Fruit fly (Drosophila melanogaster) whole organism, prepupa: ENCODE measurements around the gene LSm-4.

Experiments used
- CG11762 ChIP-seq: fragments of 200-800 bp; sonication (Bioruptor generic); optimal IDR thresholded peaks from 3 replicates; lab custom pipeline; 2016; ENCODE audit warnings: missing biosample characterization, missing genetic modification characterization; ENCODE audit not compliant: insufficient read depth
- CG15336 ChIP-seq: fragments of 200-800 bp; sonication (Bioruptor generic); IDR thresholded peaks from 2 replicates; pipeline ENCODE4 v1.3.6; 2022; ENCODE audit warnings: missing biosample characterization, missing genetic modification characterization
- CG8319 ChIP-seq: fragments of 200-800 bp; sonication (Bioruptor generic); optimal IDR thresholded peaks from 3 replicates; lab custom pipeline; 2016; ENCODE audit warnings: missing biosample characterization, missing genetic modification characterization
- CG9139 ChIP-seq: fragments of 200-800 bp; sonication (Bioruptor generic); optimal IDR thresholded peaks from 3 replicates; lab custom pipeline; 2017; ENCODE audit warnings: missing biosample characterization, mild to moderate bottlenecking, missing genetic modification characterization
- Hr38 ChIP-seq: sonication (Bioruptor generic); optimal IDR thresholded peaks from 2 replicates; lab custom pipeline; 2016; ENCODE audit warnings: missing biosample characterization, missing genetic modification characterization
- Hr39 ChIP-seq: fragments of 200-800 bp; sonication (Bioruptor generic); optimal IDR thresholded peaks from 2 replicates; lab custom pipeline; 2016; ENCODE audit warnings: missing biosample characterization, missing genetic modification characterization
- Lpt ChIP-seq: fragments of 200-800 bp; sonication (Bioruptor generic); optimal IDR thresholded peaks from 3 replicates; lab custom pipeline; 2016; ENCODE audit warnings: missing biosample characterization, missing genetic modification characterization
- OdsH ChIP-seq: fragments of 200-800 bp; sonication (Bioruptor generic); optimal IDR thresholded peaks from 3 replicates; lab custom pipeline; 2016; ENCODE audit warnings: missing biosample characterization, missing genetic modification characterization
- Smox ChIP-seq: fragments of 200-800 bp; sonication (Bioruptor generic); optimal IDR thresholded peaks from 3 replicates; lab custom pipeline; 2016; ENCODE audit warnings: missing biosample characterization, missing genetic modification characterization
- Sox102F ChIP-seq: fragments of 200-800 bp; sonication (Bioruptor generic); optimal IDR thresholded peaks from 2 replicates; lab custom pipeline; 2016; ENCODE audit warnings: missing biosample characterization, mild to moderate bottlenecking, missing genetic modification characterization
- dsx ChIP-seq: fragments of 200-800 bp; optimal IDR thresholded peaks from 3 replicates; lab custom pipeline; 2019; ENCODE audit warnings: missing biosample characterization, mild to moderate bottlenecking, missing genetic modification characterization, moderate library complexity; ENCODE audit not compliant: poor library complexity, severe bottlenecking
- fd59A ChIP-seq: fragments of 200-800 bp; sonication (Bioruptor generic); optimal IDR thresholded peaks from 2 replicates; lab custom pipeline; 2017; ENCODE audit warnings: missing biosample characterization, mild to moderate bottlenecking, missing genetic modification characterization, missing genetic modification reagents
- pdm3 ChIP-seq: fragments of 200-800 bp; sonication (Bioruptor generic); optimal IDR thresholded peaks from 3 replicates; lab custom pipeline; 2016; ENCODE audit warnings: missing biosample characterization, missing genetic modification characterization

dm6 chr2L:10405008-10405654 is at the start of gene LSm-4, which contains the start of the genes CG17768 and Ir31a:
- no peak for TF ChIP-seq Hr38 (GFP tag; lab: Kevin White, UChicago)
- TF ChIP-seq Sox102F (GFP tag; lab: Kevin White, UChicago) = no peak
- TF ChIP-seq CG9139 (GFP tag; lab: Kevin White, UChicago) = no peak
- no peak for TF ChIP-seq Smox (GFP tag; lab: Kevin White, UChicago)
- TF ChIP-seq Lpt = no peak
- TF ChIP-seq CG15336 (GFP tag; lab: Robert Waterston, UW) = no peak
- no peak for TF ChIP-seq dsx (GFP tag; lab: Kevin White, UChicago)
- TF ChIP-seq CG11762 (GFP tag; lab: Kevin White, UChicago) = no peak
- no peak for TF ChIP-seq Hr39
- no peak for TF ChIP-seq CG8319
- TF ChIP-seq fd59A (GFP tag; lab: Kevin White, UChicago) = no peak
- TF ChIP-seq OdsH (GFP tag; lab: Kevin White, UChicago) = no peak
- no peak for TF ChIP-seq pdm3 (GFP tag; lab: Kevin White, UChicago)
